Worm (Caenorhabditis elegans) whole organism, L4 larva: ENCODE results near the gene srg-10.

Experiments used
- R02D3.7 ChIP-seq: fragments of 150-350 bp; sonication (generic microtip); optimal IDR thresholded peaks from 3 replicates; lab custom pipeline; 2014; ENCODE audit warnings: missing biosample characterization, missing genetic modification characterization
- T20F7.1 ChIP-seq: fragments of 200-800 bp; sonication (Bioruptor generic); optimal IDR thresholded peaks from 2 replicates; lab custom pipeline; 2018; ENCODE audit warnings: mild to moderate bottlenecking, missing genetic modification characterization, missing compliant biosample characterization
- dpl-1 ChIP-seq: fragments of 150-350 bp; optimal IDR thresholded peaks from 2 replicates; lab custom pipeline; 2014; ENCODE audit warnings: missing biosample characterization, missing genetic modification reagents, missing genetic modification characterization
- fkh-10 ChIP-seq: fragments of 150-350 bp; optimal IDR thresholded peaks from 2 replicates; lab custom pipeline; 2014; ENCODE audit warnings: missing biosample characterization, missing genetic modification reagents, missing genetic modification characterization
- lin-39 ChIP-seq: fragments of 150-350 bp; optimal IDR thresholded peaks from 2 replicates; lab custom pipeline; 2014; ENCODE audit warnings: missing biosample characterization, missing genetic modification reagents, missing genetic modification characterization
- nhr-76 ChIP-seq: fragments of 150-350 bp; optimal IDR thresholded peaks from 2 replicates; lab custom pipeline; 2014; ENCODE audit warnings: missing biosample characterization, missing genetic modification characterization

ce11 chrIII:4689595-4689994, 12.0 kb downstream of the srg-10 start:
- TF ChIP-seq nhr-76 (tag; lab: Kevin White, UChicago) (no peak), R02D3.7 (tag; lab: Kevin White, UChicago) (peak; percentile 36), dpl-1 (peak; percentile 60), lin-39 (no peak), fkh-10 (GFP tag; lab: Kevin White, UChicago) (no peak), T20F7.1 (peak; percentile 68)
